Worm (Caenorhabditis elegans) whole organism, L2 larva: ENCODE data around the gene R08C7.1.

Experiments used
- alr-1 ChIP-seq: fragments of 150-350 bp; optimal IDR thresholded peaks from 2 replicates; lab custom pipeline; 2014; ENCODE audit warnings: missing biosample characterization, missing genetic modification characterization
- elt-1 ChIP-seq: fragments of 150-350 bp; optimal IDR thresholded peaks from 2 replicates; lab custom pipeline; 2014; ENCODE audit warnings: missing biosample characterization, missing genetic modification characterization
- nhr-237 ChIP-seq: fragments of 150-350 bp; optimal IDR thresholded peaks from 2 replicates; lab custom pipeline; 2014; ENCODE audit warnings: missing biosample characterization, missing genetic modification characterization

DNA sequence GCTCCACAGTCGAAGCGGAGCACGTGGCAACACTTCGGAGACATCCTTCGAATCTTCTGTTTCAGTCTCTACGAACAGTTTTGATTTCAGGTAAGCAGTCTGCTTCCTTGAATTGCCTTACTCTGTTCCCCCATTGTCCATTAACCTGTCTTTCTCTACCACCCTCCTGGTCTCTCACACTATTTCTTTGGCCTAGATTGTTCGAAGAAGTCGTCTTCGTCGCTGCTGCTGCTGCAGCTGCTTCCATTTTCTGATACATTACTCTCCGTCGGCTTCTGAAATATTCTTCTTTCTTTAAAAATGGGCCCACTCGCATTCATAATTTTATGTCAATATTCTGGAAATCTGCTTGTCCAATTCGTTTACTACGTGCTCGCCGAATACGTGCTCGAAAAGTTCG lies at the start of gene R08C7.1:
- no peak for TF ChIP-seq nhr-237
- TF ChIP-seq elt-1 (tag; lab: Kevin White, UChicago), result no peak
- TF ChIP-seq alr-1 (tag; lab: Kevin White, UChicago), result no peak
